Worm (Caenorhabditis elegans) whole organism, L1 larva: ENCODE results near the gene pygo-1.
A peak's percentile ranks its signal among the peaks of the same experiment; 100 is the strongest.

Experiments used
- F16B12.6 ChIP-seq: fragments of 150-350 bp; optimal IDR thresholded peaks from 2 replicates; lab custom pipeline; 2014; ENCODE audit warnings: missing biosample characterization, missing genetic modification characterization
- alr-1 ChIP-seq: fragments of 200-800 bp; sonication (Bioruptor generic); optimal IDR thresholded peaks from 2 replicates; lab custom pipeline; 2018; ENCODE audit warnings: borderline replicate concordance, mild to moderate bottlenecking, missing genetic modification characterization, missing compliant biosample characterization
- blmp-1 ChIP-seq: fragments of 150-350 bp; optimal IDR thresholded peaks from 2 replicates; lab custom pipeline; 2014; ENCODE audit warnings: missing biosample characterization, missing genetic modification characterization
- ceh-82 ChIP-seq, 3 experiments: fragments of 150-350 bp in 1 of 3; sonication (generic microtip) in 2 of 3; optimal IDR thresholded peaks; 2 replicates each; lab custom pipeline; 2014 to 2017; ENCODE audit warnings: missing biosample characterization in 3 of 3, missing genetic modification characterization in 3 of 3
- dsc-1 ChIP-seq: sonication (generic microtip); optimal IDR thresholded peaks from 2 replicates; lab custom pipeline; 2016; ENCODE audit warnings: mild to moderate bottlenecking, missing genetic modification characterization, missing compliant biosample characterization
- efl-1 ChIP-seq, 4 experiments: fragments of 150-350 bp; optimal IDR thresholded peaks in 3 of 4; peaks in 1 of 4; 1 replicate in 1 of 4; 2 replicates in 3 of 4; lab custom pipeline; 2014; ENCODE audit warnings: missing biosample characterization in 2 of 4, missing genetic modification characterization in 2 of 4, missing genetic modification reagents in 2 of 4
- egl-13 ChIP-seq: sonication (generic microtip); optimal IDR thresholded peaks from 2 replicates; lab custom pipeline; 2016; ENCODE audit warnings: missing genotype, missing genetic modification reagents, missing genetic modification characterization, missing compliant biosample characterization
- elt-2 ChIP-seq: sonication (generic microtip); optimal IDR thresholded peaks from 2 replicates; lab custom pipeline; 2016; ENCODE audit warnings: missing genetic modification characterization, mild to moderate bottlenecking, inconsistent platforms, missing compliant biosample characterization, missing genetic modification reagents
- elt-3 ChIP-seq, 6 experiments: fragments of 150-350 bp in 1 of 6; sonication (generic microtip); optimal IDR thresholded peaks; 2 replicates each; lab custom pipeline; 2017 to 2018; ENCODE audit warnings: missing biosample characterization in 6 of 6, missing genetic modification characterization in 6 of 6, inconsistent platforms in 1 of 6
- fkh-10 ChIP-seq: sonication (generic microtip); optimal IDR thresholded peaks from 2 replicates; lab custom pipeline; 2017; ENCODE audit warnings: missing biosample characterization, missing genetic modification reagents, missing genetic modification characterization
- fkh-8 ChIP-seq: sonication (generic microtip); optimal IDR thresholded peaks from 2 replicates; lab custom pipeline; 2016; ENCODE audit warnings: mild to moderate bottlenecking, missing genetic modification characterization, missing compliant biosample characterization
- grh-1 ChIP-seq: fragments of 200-800 bp; sonication (Bioruptor generic); IDR thresholded peaks from 2 replicates; pipeline ENCODE4 v1.3.6; 2022; ENCODE audit warnings: missing genetic modification reagents, missing genetic modification characterization, missing compliant biosample characterization
- hlh-4 ChIP-seq: sonication (generic microtip); optimal IDR thresholded peaks from 2 replicates; lab custom pipeline; 2016; ENCODE audit warnings: mild to moderate bottlenecking, missing genetic modification characterization, missing compliant biosample characterization
- hpl-2 ChIP-seq: fragments of 150-350 bp; optimal IDR thresholded peaks from 2 replicates; lab custom pipeline; 2014; ENCODE audit warnings: missing biosample characterization, missing genetic modification reagents, missing genetic modification characterization
- isw-1 ChIP-seq: fragments of 200-800 bp; sonication (Bioruptor generic); IDR thresholded peaks from 2 replicates; pipeline ENCODE4 v1.3.6; 2022; ENCODE audit warnings: missing genetic modification characterization, missing compliant biosample characterization
- jun-1 ChIP-seq: fragments of 150-350 bp; optimal IDR thresholded peaks from 2 replicates; lab custom pipeline; 2014; ENCODE audit warnings: missing biosample characterization, missing genetic modification reagents, missing genetic modification characterization
- lin-14 ChIP-seq: fragments of 200-800 bp; sonication (Bioruptor generic); optimal IDR thresholded peaks from 2 replicates; lab custom pipeline; 2018; ENCODE audit warnings: mild to moderate bottlenecking, missing genetic modification characterization, moderate library complexity, missing compliant biosample characterization
- lin-15B ChIP-seq: fragments of 150-350 bp; sonication (generic microtip); optimal IDR thresholded peaks from 3 replicates; lab custom pipeline; 2014; ENCODE audit warnings: missing biosample characterization, missing genetic modification characterization
- lin-35 ChIP-seq, 2 experiments: fragments of 150-350 bp; optimal IDR thresholded peaks; 2 replicates each; lab custom pipeline; 2014; ENCODE audit warnings: missing biosample characterization in 2 of 2, missing genetic modification characterization in 2 of 2, missing genetic modification reagents in 2 of 2
- lir-3 ChIP-seq: sonication (generic microtip); optimal IDR thresholded peaks from 2 replicates; lab custom pipeline; 2016; ENCODE audit warnings: mild to moderate bottlenecking, missing genetic modification characterization, moderate library complexity, missing compliant biosample characterization; ENCODE audit not compliant: poor library complexity
- lsy-2 ChIP-seq, 2 experiments: fragments of 150-350 bp; optimal IDR thresholded peaks; 2 replicates each; lab custom pipeline; 2014; ENCODE audit warnings: missing biosample characterization in 2 of 2, missing genetic modification characterization in 2 of 2
- nhr-19 ChIP-seq: fragments of 200-800 bp; sonication (Bioruptor generic); conservative IDR thresholded peaks from 2 replicates; pipeline ENCODE4 v1.3.6; 2022; ENCODE audit warnings: missing genetic modification characterization, missing compliant biosample characterization
- nhr-20 ChIP-seq: sonication (generic microtip); optimal IDR thresholded peaks from 2 replicates; lab custom pipeline; 2016; ENCODE audit warnings: mild to moderate bottlenecking, missing genetic modification characterization, missing compliant biosample characterization
- nhr-28 ChIP-seq: fragments of 150-350 bp; optimal IDR thresholded peaks from 2 replicates; lab custom pipeline; 2014; ENCODE audit warnings: missing biosample characterization, missing genetic modification characterization
- nhr-47 ChIP-seq: sonication (generic microtip); optimal IDR thresholded peaks from 2 replicates; lab custom pipeline; 2016; ENCODE audit warnings: mild to moderate bottlenecking, missing genetic modification characterization, moderate library complexity, missing compliant biosample characterization
- nhr-71 ChIP-seq: sonication (generic microtip); optimal IDR thresholded peaks from 2 replicates; lab custom pipeline; 2016; ENCODE audit warnings: mild to moderate bottlenecking, missing genetic modification characterization, moderate library complexity, missing compliant biosample characterization
- nhr-77 ChIP-seq: fragments of 150-350 bp; optimal IDR thresholded peaks from 2 replicates; lab custom pipeline; 2014; ENCODE audit warnings: missing biosample characterization, missing genetic modification characterization
- nhr-84 ChIP-seq: sonication (generic microtip); optimal IDR thresholded peaks from 2 replicates; lab custom pipeline; 2017; ENCODE audit warnings: missing biosample characterization, missing genetic modification characterization
- nhr-90 ChIP-seq: sonication (generic microtip); optimal IDR thresholded peaks from 2 replicates; lab custom pipeline; 2016; ENCODE audit warnings: mild to moderate bottlenecking, missing genetic modification characterization, missing compliant biosample characterization; ENCODE audit not compliant: poor library complexity
- pqm-1 ChIP-seq: sonication (generic microtip); optimal IDR thresholded peaks from 3 replicates; lab custom pipeline; 2017; ENCODE audit warnings: missing biosample characterization, missing genetic modification characterization
- skn-1 ChIP-seq: fragments of 150-350 bp; optimal IDR thresholded peaks from 2 replicates; lab custom pipeline; 2014; ENCODE audit warnings: missing biosample characterization, missing genetic modification characterization
- snpc-4 ChIP-seq: fragments of 150-350 bp; optimal IDR thresholded peaks from 2 replicates; lab custom pipeline; 2014; ENCODE audit warnings: missing biosample characterization, missing genetic modification characterization
- snu-23 ChIP-seq: sonication (generic microtip); optimal IDR thresholded peaks from 2 replicates; lab custom pipeline; 2016; ENCODE audit warnings: missing genetic modification characterization, missing compliant biosample characterization
- swsn-7 ChIP-seq: sonication (generic microtip); optimal IDR thresholded peaks from 2 replicates; lab custom pipeline; 2016; ENCODE audit warnings: missing genetic modification characterization, missing compliant biosample characterization
- tbx-2 ChIP-seq: sonication (generic microtip); optimal IDR thresholded peaks from 2 replicates; lab custom pipeline; 2016; ENCODE audit warnings: missing genetic modification characterization, missing compliant biosample characterization
- unc-86 ChIP-seq: sonication (generic microtip); optimal IDR thresholded peaks from 2 replicates; lab custom pipeline; 2016; ENCODE audit warnings: missing genetic modification characterization, missing compliant biosample characterization
- vab-15 ChIP-seq: sonication (generic microtip); optimal IDR thresholded peaks from 2 replicates; lab custom pipeline; 2017; ENCODE audit warnings: missing genotype, mild to moderate bottlenecking, missing genetic modification characterization, missing compliant biosample characterization
- xbp-1 ChIP-seq: sonication (generic microtip); optimal IDR thresholded peaks from 2 replicates; lab custom pipeline; 2016; ENCODE audit warnings: missing genetic modification characterization, missing compliant biosample characterization
- zag-1 ChIP-seq: fragments of 150-350 bp; optimal IDR thresholded peaks from 2 replicates; lab custom pipeline; 2014; ENCODE audit warnings: missing biosample characterization, missing genetic modification characterization

The pygo-1 gene

ce11 chrIV:5100145-5100544, 17.0 kb downstream of the pygo-1 start (continued):
- TF ChIP-seq snpc-4 (tag; lab: Kevin White, UChicago) (no peak), fkh-8 (tag; lab: Kevin White, UChicago) (peak; percentile 25)

ce11 chrIV:5101945-5102344, 18.8 kb downstream of the pygo-1 start:
- TF ChIP-seq lin-15B (no peak), nhr-47 (tag; lab: Kevin White, UChicago) (peak; percentile 22), jun-1 (tag; lab: Kevin White, UChicago) (no peak), egl-13 (tag; lab: Kevin White, UChicago) (peak; percentile 24), alr-1 (no peak), pqm-1 (tag; lab: Kevin White, UChicago) (no peak), nhr-28 (tag; lab: Kevin White, UChicago) (no peak), dsc-1 (tag; lab: Kevin White, UChicago) (peak; percentile 67), nhr-84 (no peak), nhr-71 (tag; lab: Kevin White, UChicago) (peak; percentile 27), elt-3 (tag; optimal IDR thresholded peaks at IDR 0.05; lab: Kevin White, UChicago) (no peak), hlh-4 (tag; lab: Kevin White, UChicago) (peak; percentile 69), xbp-1 (no peak), grh-1 (GFP tag; lab: Robert Waterston, UW) (no peak), nhr-19 (no peak), nhr-20 (tag; lab: Kevin White, UChicago) (no peak), vab-15 (tag; lab: Kevin White, UChicago) (no peak)

ce11 chrIV:5103229-5103894, 20.3 kb downstream of the pygo-1 start, which contains the start of gene C02B10.3:
C02B10.3 (minus strand) TSS chrIV:5103279.
- no peak for TF ChIP-seq elt-2 (tag; lab: Kevin White, UChicago)
- TF ChIP-seq grh-1 (GFP tag; lab: Robert Waterston, UW), result no peak
- no peak for TF ChIP-seq lir-3 (tag; lab: Kevin White, UChicago)
- peak; percentile 62 for TF ChIP-seq nhr-47 (tag; lab: Kevin White, UChicago)
- TF ChIP-seq hpl-2 (GFP tag; lab: Kevin White, UChicago), result no peak
- TF ChIP-seq lsy-2 (tag; optimal IDR thresholded peaks at IDR 0.05; lab: Kevin White, UChicago), result peak; percentile 19 to 75
- peak; percentile 40 for TF ChIP-seq fkh-10 (GFP tag; lab: Kevin White, UChicago)
- TF ChIP-seq nhr-77 (tag; lab: Kevin White, UChicago), result peak; percentile 12
- peak; percentile 53 for TF ChIP-seq skn-1 (tag; lab: Kevin White, UChicago)
- peak; percentile 46 for TF ChIP-seq snu-23
- peak; percentile 81 for TF ChIP-seq lin-14
- TF ChIP-seq zag-1 (tag; lab: Kevin White, UChicago), result peak; percentile 24
- peak; percentile 30 for TF ChIP-seq swsn-7 (tag; lab: Kevin White, UChicago)
- TF ChIP-seq ceh-82 (tag; optimal IDR thresholded peaks at IDR 0.05; lab: Kevin White, UChicago), result peak in 2 of 3 experiments; percentile 36 to 70
- TF ChIP-seq efl-1 (optimal IDR thresholded peaks at IDR 0.05; lab: Kevin White, UChicago), result peak; percentile 36 to 44
- TF ChIP-seq efl-1 (GFP tag; optimal IDR thresholded peaks at IDR 0.05 in 1 of 2; lab: Kevin White, UChicago), result peak in 1 of 2 experiments; percentile 78
- TF ChIP-seq fkh-8 (tag; lab: Kevin White, UChicago), result peak; percentile 60
- TF ChIP-seq unc-86, result peak; percentile 21
- TF ChIP-seq tbx-2, result peak; percentile 25
- TF ChIP-seq jun-1 (tag; lab: Kevin White, UChicago), result no peak
- no peak for TF ChIP-seq nhr-90 (tag; lab: Kevin White, UChicago)
- peak; percentile 29 for TF ChIP-seq isw-1 (GFP tag; lab: Robert Waterston, UW)
- peak; percentile 61 for TF ChIP-seq blmp-1
- peak in 1 of 2 experiments; percentile 44 for TF ChIP-seq lin-35 (GFP tag; optimal IDR thresholded peaks at IDR 0.05; lab: Kevin White, UChicago)
- TF ChIP-seq F16B12.6, result peak; percentile 19
